Worm (Caenorhabditis elegans) whole organism, L3 larva: ENCODE results near the gene lbp-7.
A peak's percentile ranks its signal among the peaks of the same experiment; 100 is the strongest.

Experiments
- R02D3.7 ChIP-seq: fragments of 150-350 bp; optimal IDR thresholded peaks from 2 replicates; lab custom pipeline; 2014; ENCODE audit warnings: missing biosample characterization, missing genetic modification characterization
- ZK546.5 ChIP-seq: sonication (generic microtip); optimal IDR thresholded peaks from 2 replicates; lab custom pipeline; 2017; ENCODE audit warnings: missing biosample characterization, missing genetic modification characterization
- aly-2 ChIP-seq: fragments of 150-350 bp; optimal IDR thresholded peaks from 2 replicates; lab custom pipeline; 2014; ENCODE audit warnings: missing biosample characterization, missing genetic modification characterization
- ama-1 ChIP-seq: fragments of 150-350 bp; optimal IDR thresholded peaks from 2 replicates; lab custom pipeline; 2018
- ceh-16 ChIP-seq: sonication (generic microtip); optimal IDR thresholded peaks from 2 replicates; lab custom pipeline; 2017; ENCODE audit warnings: missing biosample characterization, missing genetic modification characterization
- ceh-28 ChIP-seq: fragments of 150-350 bp; optimal IDR thresholded peaks from 2 replicates; lab custom pipeline; 2014; ENCODE audit warnings: missing biosample characterization, missing genetic modification reagents, missing genetic modification characterization
- ceh-82 ChIP-seq: fragments of 150-350 bp; optimal IDR thresholded peaks from 2 replicates; lab custom pipeline; 2014; ENCODE audit warnings: missing biosample characterization, missing genetic modification characterization
- ceh-9 ChIP-seq: sonication (generic microtip); optimal IDR thresholded peaks from 2 replicates; lab custom pipeline; 2018; ENCODE audit warnings: missing biosample characterization, missing genetic modification characterization
- daf-12 ChIP-seq: fragments of 150-350 bp; optimal IDR thresholded peaks from 2 replicates; lab custom pipeline; 2014; ENCODE audit warnings: missing biosample characterization, missing genetic modification reagents, missing genetic modification characterization
- egl-27 ChIP-seq: sonication (generic microtip); optimal IDR thresholded peaks from 4 replicates; lab custom pipeline; 2017; ENCODE audit warnings: missing biosample characterization, missing genetic modification reagents, missing genetic modification characterization
- egl-5 ChIP-seq: fragments of 150-350 bp; optimal IDR thresholded peaks from 2 replicates; lab custom pipeline; 2017; ENCODE audit warnings: missing biosample characterization, missing genetic modification reagents, missing genetic modification characterization, inconsistent platforms
- elt-1 ChIP-seq: fragments of 150-350 bp; optimal IDR thresholded peaks from 2 replicates; lab custom pipeline; 2014; ENCODE audit warnings: missing biosample characterization, missing genetic modification characterization
- elt-2 ChIP-seq: sonication (generic microtip); optimal IDR thresholded peaks from 2 replicates; lab custom pipeline; 2016; ENCODE audit warnings: missing genetic modification reagents, mild to moderate bottlenecking, missing genetic modification characterization, missing compliant biosample characterization
- elt-3 ChIP-seq, 3 experiments: fragments of 150-350 bp in 1 of 3; sonication (generic microtip) in 2 of 3; optimal IDR thresholded peaks; 2 replicates in 2 of 3; 4 replicates in 1 of 3; lab custom pipeline; 2014 to 2017; ENCODE audit warnings: missing biosample characterization in 3 of 3, missing genetic modification characterization in 3 of 3
- eor-1 ChIP-seq, 2 experiments: fragments of 150-350 bp; optimal IDR thresholded peaks; 2 replicates each; lab custom pipeline; 2014 to 2018; ENCODE audit warnings: missing biosample characterization in 2 of 2, missing genetic modification characterization in 2 of 2
- fkh-2 ChIP-seq: fragments of 150-350 bp; optimal IDR thresholded peaks from 2 replicates; lab custom pipeline; 2014; ENCODE audit warnings: missing biosample characterization, missing genetic modification reagents, missing genetic modification characterization
- fos-1 ChIP-seq: fragments of 150-350 bp; optimal IDR thresholded peaks from 2 replicates; lab custom pipeline; 2014; ENCODE audit warnings: missing biosample characterization, missing genetic modification characterization
- hmg-11 ChIP-seq: sonication (generic microtip); optimal IDR thresholded peaks from 2 replicates; lab custom pipeline; 2016; ENCODE audit warnings: missing genetic modification characterization, missing compliant biosample characterization
- jun-1 ChIP-seq: fragments of 150-350 bp; optimal IDR thresholded peaks from 2 replicates; lab custom pipeline; 2014; ENCODE audit warnings: missing biosample characterization, missing genetic modification reagents, missing genetic modification characterization
- lin-15B ChIP-seq: fragments of 150-350 bp; optimal IDR thresholded peaks from 2 replicates; lab custom pipeline; 2014; ENCODE audit warnings: missing biosample characterization, missing genetic modification characterization
- lin-39 ChIP-seq: fragments of 150-350 bp; optimal IDR thresholded peaks from 2 replicates; lab custom pipeline; 2018; ENCODE audit warnings: missing biosample characterization, missing genetic modification reagents, missing genetic modification characterization
- lsy-12 ChIP-seq: sonication (generic microtip); optimal IDR thresholded peaks from 2 replicates; lab custom pipeline; 2016; ENCODE audit warnings: mild to moderate bottlenecking, missing genetic modification characterization, missing compliant biosample characterization
- mdl-1 ChIP-seq: fragments of 150-350 bp; optimal IDR thresholded peaks from 2 replicates; lab custom pipeline; 2014; ENCODE audit warnings: missing biosample characterization, missing genetic modification characterization
- nfya-1 ChIP-seq: sonication (generic microtip); optimal IDR thresholded peaks from 2 replicates; lab custom pipeline; 2017; ENCODE audit warnings: missing genetic modification characterization, mild to moderate bottlenecking, missing compliant biosample characterization, antibody characterized with exemption, moderate library complexity; ENCODE audit not compliant: insufficient read depth
- nhr-11 ChIP-seq: fragments of 150-350 bp; optimal IDR thresholded peaks from 2 replicates; lab custom pipeline; 2014; ENCODE audit warnings: missing biosample characterization, missing genetic modification characterization
- nhr-23 ChIP-seq: fragments of 150-350 bp; optimal IDR thresholded peaks from 2 replicates; lab custom pipeline; 2014; ENCODE audit warnings: missing biosample characterization, missing genetic modification reagents, missing genetic modification characterization
- nhr-237 ChIP-seq: fragments of 150-350 bp; optimal IDR thresholded peaks from 2 replicates; lab custom pipeline; 2014; ENCODE audit warnings: missing biosample characterization, missing genetic modification characterization
- nhr-25 ChIP-seq: sonication (generic microtip); optimal IDR thresholded peaks from 2 replicates; lab custom pipeline; 2017; ENCODE audit warnings: missing biosample characterization, missing genetic modification characterization
- nhr-28 ChIP-seq: fragments of 150-350 bp; optimal IDR thresholded peaks from 2 replicates; lab custom pipeline; 2014; ENCODE audit warnings: missing biosample characterization, missing genetic modification characterization
- nhr-43 ChIP-seq: sonication (generic microtip); optimal IDR thresholded peaks from 2 replicates; lab custom pipeline; 2016; ENCODE audit warnings: mild to moderate bottlenecking, missing genetic modification characterization, missing compliant biosample characterization; ENCODE audit not compliant: poor library complexity, severe bottlenecking
- nhr-67 ChIP-seq: fragments of 150-350 bp; optimal IDR thresholded peaks from 2 replicates; lab custom pipeline; 2014; ENCODE audit warnings: missing biosample characterization, missing genetic modification characterization
- nhr-76 ChIP-seq: fragments of 150-350 bp; sonication (generic microtip); optimal IDR thresholded peaks from 5 replicates; lab custom pipeline; 2014; ENCODE audit warnings: missing biosample characterization, missing genetic modification characterization
- nhr-77 ChIP-seq: fragments of 150-350 bp; optimal IDR thresholded peaks from 2 replicates; lab custom pipeline; 2014; ENCODE audit warnings: missing biosample characterization, missing genetic modification characterization
- pha-4 ChIP-seq: fragments of 150-350 bp; optimal IDR thresholded peaks from 2 replicates; lab custom pipeline; 2014; ENCODE audit warnings: missing biosample characterization, missing genetic modification reagents, missing genetic modification characterization
- pqm-1 ChIP-seq: fragments of 150-350 bp; optimal IDR thresholded peaks from 2 replicates; lab custom pipeline; 2017; ENCODE audit warnings: missing biosample characterization, missing genetic modification characterization, inconsistent platforms
- skn-1 ChIP-seq: fragments of 150-350 bp; optimal IDR thresholded peaks from 2 replicates; lab custom pipeline; 2014; ENCODE audit warnings: missing biosample characterization, missing genetic modification characterization
- snpc-4 ChIP-seq: fragments of 150-350 bp; optimal IDR thresholded peaks from 2 replicates; lab custom pipeline; 2014; ENCODE audit warnings: missing biosample characterization, missing genetic modification characterization
- tbx-2 ChIP-seq: sonication (generic microtip); optimal IDR thresholded peaks from 2 replicates; lab custom pipeline; 2016; ENCODE audit warnings: mild to moderate bottlenecking, missing genetic modification characterization, missing compliant biosample characterization
- unc-39 ChIP-seq: sonication (generic microtip); optimal IDR thresholded peaks from 4 replicates; lab custom pipeline; 2017; ENCODE audit warnings: missing biosample characterization, missing genetic modification characterization
- zag-1 ChIP-seq: fragments of 150-350 bp; optimal IDR thresholded peaks from 2 replicates; lab custom pipeline; 2014; ENCODE audit warnings: missing biosample characterization, missing genetic modification characterization
- ztf-11 ChIP-seq: fragments of 150-350 bp; optimal IDR thresholded peaks from 2 replicates; lab custom pipeline; 2014; ENCODE audit warnings: missing biosample characterization, missing genetic modification characterization
- ztf-4 ChIP-seq: fragments of 150-350 bp; optimal IDR thresholded peaks from 2 replicates; lab custom pipeline; 2014; ENCODE audit warnings: missing biosample characterization, missing genetic modification characterization

Gene lbp-7

DNA sequence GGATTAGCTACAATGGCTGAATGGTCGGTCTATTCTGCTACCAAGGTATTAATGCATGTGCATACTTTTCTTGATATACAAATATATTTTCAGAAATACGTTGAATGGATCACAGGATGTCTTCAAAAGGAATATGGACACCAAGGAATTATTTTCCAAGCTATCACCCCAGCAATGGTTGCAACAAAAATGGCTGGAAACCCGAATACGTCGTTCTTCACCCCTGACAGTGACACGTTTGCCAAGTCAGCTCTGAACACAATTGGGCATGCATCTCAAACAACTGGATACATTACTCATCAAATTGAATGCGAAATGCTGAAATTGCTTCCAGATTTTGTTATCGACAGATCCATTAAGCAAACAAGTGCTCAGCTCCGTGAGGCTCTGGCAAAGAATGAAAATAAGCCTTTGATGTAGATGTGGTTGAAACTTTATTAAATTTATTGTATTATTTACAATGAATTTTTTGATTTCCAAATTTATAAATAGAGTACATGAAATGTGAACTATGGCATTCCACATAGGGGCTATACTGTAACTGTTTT lies 28.3 kb downstream of the lbp-7 start:
- TF ChIP-seq ztf-4 (tag; lab: Kevin White, UChicago), result no peak
- TF ChIP-seq mdl-1, result no peak
- TF ChIP-seq ceh-9 (tag; lab: Kevin White, UChicago), result no peak
- TF ChIP-seq fos-1 (tag; lab: Kevin White, UChicago), result no peak
- TF ChIP-seq nhr-11, result no peak
- no peak for TF ChIP-seq nfya-1 (tag; lab: Kevin White, UChicago)
- no peak for TF ChIP-seq ceh-16 (tag; lab: Kevin White, UChicago)
- no peak for TF ChIP-seq elt-3 (tag; optimal IDR thresholded peaks at IDR 0.05; lab: Kevin White, UChicago)
- TF ChIP-seq ama-1, result peak; percentile 98
- no peak for TF ChIP-seq nhr-28
- no peak for TF ChIP-seq hmg-11 (tag; lab: Kevin White, UChicago)
- peak; percentile 27 for TF ChIP-seq lsy-12 (tag; lab: Kevin White, UChicago)
- TF ChIP-seq aly-2 (tag; lab: Kevin White, UChicago), result no peak
- TF ChIP-seq fkh-2 (tag; lab: Kevin White, UChicago), result no peak
- TF ChIP-seq jun-1 (tag; lab: Kevin White, UChicago), result peak; percentile 72
- no peak for TF ChIP-seq elt-1 (tag; lab: Kevin White, UChicago)
- no peak for TF ChIP-seq lin-39 (tag; lab: Kevin White, UChicago)
- no peak for TF ChIP-seq unc-39
- TF ChIP-seq nhr-67, result no peak
- no peak for TF ChIP-seq ZK546.5 (tag; lab: Kevin White, UChicago)
- peak; percentile 78 for TF ChIP-seq nhr-43 (tag; lab: Kevin White, UChicago)
- TF ChIP-seq pqm-1 (tag; lab: Kevin White, UChicago), result no peak
- TF ChIP-seq elt-2, result peak; percentile 42
- TF ChIP-seq pha-4 (tag; lab: Kevin White, UChicago), result peak; percentile 3
- TF ChIP-seq ztf-11 (tag; lab: Kevin White, UChicago), result no peak
- no peak for TF ChIP-seq snpc-4
- no peak for TF ChIP-seq zag-1 (tag; lab: Kevin White, UChicago)
- TF ChIP-seq nhr-25 (tag; lab: Kevin White, UChicago), result peak; percentile 0

ce11 chrV:13908120-13908915 lies 29.0 kb downstream of the lbp-7 start:
- peak; percentile 65 for TF ChIP-seq nhr-43 (tag; lab: Kevin White, UChicago)
- peak; percentile 12 for TF ChIP-seq nfya-1 (tag; lab: Kevin White, UChicago)
- no peak for TF ChIP-seq ceh-82 (tag; lab: Kevin White, UChicago)
- TF ChIP-seq ama-1, result peak; percentile 87
- TF ChIP-seq ztf-4 (tag; lab: Kevin White, UChicago), result peak; percentile 24
- TF ChIP-seq skn-1, result no peak
- TF ChIP-seq, all 47 proteins: peak for 4

ce11 chrV:13908916-13909176 lies 29.5 kb downstream of the lbp-7 start, which contains the start of gene C06B3.6:
Gene C06B3.6, minus strand, starts transcription at chrV:13908967.
- TF ChIP-seq skn-1, result no peak
- TF ChIP-seq nhr-23, result no peak
- TF ChIP-seq elt-2, result no peak
- no peak for TF ChIP-seq ceh-82 (tag; lab: Kevin White, UChicago)
- no peak for TF ChIP-seq ama-1
- no peak for TF ChIP-seq lsy-12 (tag; lab: Kevin White, UChicago)
- no peak for TF ChIP-seq ztf-11 (tag; lab: Kevin White, UChicago)
- no peak for TF ChIP-seq elt-3 (tag; optimal IDR thresholded peaks at IDR 0.05; lab: Kevin White, UChicago)

DNA sequence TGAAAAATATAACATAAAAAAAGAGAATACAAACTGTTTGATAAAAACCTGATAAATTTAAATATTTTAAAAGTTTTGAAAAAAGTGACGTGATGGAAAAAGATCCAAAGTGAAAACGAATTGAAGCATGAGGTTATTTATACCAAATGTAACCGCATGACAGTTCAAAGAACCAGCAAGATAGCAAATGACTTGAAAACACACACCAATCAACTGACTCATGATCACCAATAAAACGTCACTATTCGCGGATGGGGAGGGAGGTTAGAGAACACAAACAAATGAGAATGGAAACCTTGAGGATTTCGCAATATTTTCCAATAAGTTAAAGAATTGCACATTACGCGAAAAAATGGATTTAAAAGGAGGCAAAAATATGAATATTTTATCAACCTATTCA lies 30.0 kb downstream of the lbp-7 start, which contains the start of gene C06B3.7:
TSS of gene C06B3.7 (plus strand) at position 287 of the 400 bp plus-strand sequence.
- TF ChIP-seq daf-12 (tag; lab: Kevin White, UChicago) (no peak), lsy-12 (tag; lab: Kevin White, UChicago) (peak; percentile 16), eor-1 (tag; optimal IDR thresholded peaks at IDR 0.05; lab: Kevin White, UChicago) (no peak), elt-3 (tag; optimal IDR thresholded peaks at IDR 0.05; lab: Kevin White, UChicago) (peak in 1 of 3 experiments; percentile 23), nhr-76 (no peak), nhr-43 (tag; lab: Kevin White, UChicago) (peak; percentile 79), pha-4 (tag; lab: Kevin White, UChicago) (peak; percentile 94), nhr-77 (tag; lab: Kevin White, UChicago) (no peak), R02D3.7 (tag; lab: Kevin White, UChicago) (no peak), lin-15B (tag; lab: Kevin White, UChicago) (peak; percentile 27), mdl-1 (peak; percentile 75), nhr-11 (peak; percentile 27), pqm-1 (tag; lab: Kevin White, UChicago) (peak; percentile 95), hmg-11 (tag; lab: Kevin White, UChicago) (no peak), nhr-25 (tag; lab: Kevin White, UChicago) (peak; percentile 52), egl-27 (tag; lab: Kevin White, UChicago) (no peak), lin-39 (tag; lab: Kevin White, UChicago) (peak; percentile 92), ceh-28 (tag; lab: Kevin White, UChicago) (peak; percentile 58), skn-1 (peak; percentile 72), jun-1 (tag; lab: Kevin White, UChicago) (peak; percentile 92), tbx-2 (tag; lab: Kevin White, UChicago) (no peak), ceh-9 (tag; lab: Kevin White, UChicago) (no peak), egl-5 (peak; percentile 99), ceh-16 (tag; lab: Kevin White, UChicago) (no peak), nhr-23 (peak; percentile 86), nhr-237 (tag; lab: Kevin White, UChicago) (no peak), nfya-1 (tag; lab: Kevin White, UChicago) (peak; percentile 90), elt-2 (peak; percentile 92)
